Worm (Caenorhabditis elegans) whole organism, midembryonic: ENCODE data around the gene mask-1.

Source experiments
- flt-1 ChIP-seq: fragments of 200-800 bp; sonication (Bioruptor generic); IDR thresholded peaks from 2 replicates; pipeline ENCODE4 v1.3.6; 2022; ENCODE audit warnings: missing genetic modification characterization, missing compliant biosample characterization
- klf-2 ChIP-seq: fragments of 200-800 bp; sonication (Bioruptor generic); conservative IDR thresholded peaks from 2 replicates; pipeline ENCODE4 v1.3.6; 2022; ENCODE audit warnings: missing genetic modification reagents, missing genetic modification characterization, missing compliant biosample characterization
- ref-1 ChIP-seq: fragments of 200-800 bp; sonication (Bioruptor generic); conservative IDR thresholded peaks from 2 replicates; pipeline ENCODE4 v1.3.6; 2022; ENCODE audit warnings: missing genetic modification reagents, missing genetic modification characterization, missing compliant biosample characterization
- tab-1 ChIP-seq: fragments of 200-800 bp; sonication (Bioruptor generic); IDR thresholded peaks from 2 replicates; pipeline ENCODE4 v1.3.6; 2022; ENCODE audit warnings: missing genetic modification characterization, missing compliant biosample characterization
- ztf-23 ChIP-seq: fragments of 200-800 bp; sonication (Bioruptor generic); IDR thresholded peaks from 2 replicates; pipeline ENCODE4 v1.3.6; 2022; ENCODE audit warnings: missing genetic modification reagents, missing genetic modification characterization, missing compliant biosample characterization

DNA sequence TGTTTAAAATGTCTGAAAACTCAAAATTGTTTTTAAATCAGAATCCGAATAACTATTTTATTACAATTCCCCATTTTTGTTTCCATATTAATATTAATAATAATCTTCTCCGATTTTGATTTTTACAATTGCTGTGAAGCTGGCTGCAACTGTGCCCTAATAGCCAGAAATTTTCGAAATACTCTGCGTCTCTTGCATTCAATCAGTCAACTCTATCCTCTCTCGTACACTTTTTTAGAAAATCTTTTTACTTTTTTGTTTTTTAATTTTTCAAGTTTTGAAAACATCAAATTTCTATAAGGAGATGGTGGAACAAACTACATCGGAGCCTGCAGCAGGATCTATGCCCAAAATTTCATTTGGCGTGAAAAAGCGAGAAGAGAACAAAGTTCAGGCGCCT is 16.9 kb upstream of the mask-1 start, which contains the start of gene gkow-1:
- TF ChIP-seq klf-2 (GFP tag; lab: Robert Waterston, UW) (no peak), flt-1 (GFP tag; lab: Robert Waterston, UW) (no peak), ztf-23 (GFP tag; lab: Robert Waterston, UW) (no peak), ref-1 (GFP tag; lab: Robert Waterston, UW) (no peak), tab-1 (GFP tag; lab: Robert Waterston, UW) (no peak)
